Worm (Caenorhabditis elegans) whole organism, young adult: ENCODE measurements around the gene srbc-19.

Experiments used
- D2030.7 ChIP-seq: fragments of 200-800 bp; sonication (Bioruptor generic); IDR thresholded peaks from 2 replicates; pipeline ENCODE4 v1.3.6; 2022; ENCODE audit warnings: missing genetic modification reagents, missing genetic modification characterization, missing compliant biosample characterization
- F22D6.2 ChIP-seq: sonication (generic microtip); optimal IDR thresholded peaks from 2 replicates; lab custom pipeline; 2016; ENCODE audit warnings: mild to moderate bottlenecking, missing genetic modification characterization, missing compliant biosample characterization
- F33H1.4 ChIP-seq: fragments of 200-800 bp; sonication (Bioruptor generic); IDR thresholded peaks from 2 replicates; pipeline ENCODE4 v1.3.6; 2022; ENCODE audit warnings: missing genetic modification reagents, missing genetic modification characterization, missing compliant biosample characterization
- F49E8.2 ChIP-seq: sonication (generic microtip); optimal IDR thresholded peaks from 3 replicates; lab custom pipeline; 2017; ENCODE audit warnings: missing genetic modification characterization, mild to moderate bottlenecking, missing compliant biosample characterization, antibody characterized with exemption, moderate library complexity; ENCODE audit not compliant: insufficient read depth
- K11D2.4 ChIP-seq: fragments of 200-800 bp; sonication (Bioruptor generic); IDR thresholded peaks from 2 replicates; pipeline ENCODE4 v1.3.6; 2022; ENCODE audit warnings: missing genetic modification reagents, missing genetic modification characterization, missing compliant biosample characterization
- T07F8.4 ChIP-seq: sonication (generic microtip); optimal IDR thresholded peaks from 2 replicates; lab custom pipeline; 2016; ENCODE audit warnings: mild to moderate bottlenecking, missing genetic modification characterization, moderate library complexity, missing compliant biosample characterization
- ZK185.1 ChIP-seq: sonication (generic microtip); optimal IDR thresholded peaks from 2 replicates; lab custom pipeline; 2016; ENCODE audit warnings: mild to moderate bottlenecking, missing genetic modification characterization, missing compliant biosample characterization; ENCODE audit not compliant: poor library complexity, severe bottlenecking
- ama-1 ChIP-seq, 3 experiments: fragments of 150-350 bp in 1 of 3; sonication (generic microtip) in 2 of 3; optimal IDR thresholded peaks; 2 replicates each; lab custom pipeline; 2014 to 2018; ENCODE audit warnings: missing biosample characterization in 2 of 3, missing genetic modification characterization in 2 of 3, missing genetic modification reagents in 2 of 3
- aptf-2 ChIP-seq: fragments of 200-800 bp; sonication (Bioruptor generic); conservative IDR thresholded peaks from 2 replicates; pipeline ENCODE4 v1.3.6; 2022; ENCODE audit warnings: missing genetic modification reagents, missing genetic modification characterization, missing compliant biosample characterization
- attf-3 ChIP-seq: fragments of 200-800 bp; sonication (Bioruptor generic); conservative IDR thresholded peaks from 2 replicates; pipeline ENCODE4 v1.3.6; 2022; ENCODE audit warnings: missing genetic modification reagents, missing genetic modification characterization, missing compliant biosample characterization
- attf-6 ChIP-seq: fragments of 200-800 bp; sonication (Bioruptor generic); IDR thresholded peaks from 2 replicates; pipeline ENCODE4 v1.3.6; 2022; ENCODE audit warnings: missing genetic modification reagents, missing genetic modification characterization, missing compliant biosample characterization
- bed-1 ChIP-seq: fragments of 200-800 bp; sonication (Bioruptor generic); IDR thresholded peaks from 2 replicates; pipeline ENCODE4 v1.3.6; 2022; ENCODE audit warnings: missing genetic modification reagents, missing genetic modification characterization, missing compliant biosample characterization
- cebp-1 ChIP-seq, 2 experiments: fragments of 200-800 bp in 1 of 2; sonication (Bioruptor generic) in 1 of 2; sonication (generic microtip) in 1 of 2; IDR thresholded peaks in 1 of 2; optimal IDR thresholded peaks in 1 of 2; 2 replicates each; pipeline versions ENCODE4 v1.3.6 to Lab custom; 2017 to 2022; ENCODE audit warnings: missing compliant biosample characterization in 2 of 2, missing genetic modification characterization in 2 of 2, mild to moderate bottlenecking in 1 of 2, missing genetic modification reagents in 1 of 2, moderate library complexity in 1 of 2
- ceh-27 ChIP-seq: fragments of 200-800 bp; sonication (Bioruptor generic); optimal IDR thresholded peaks from 2 replicates; lab custom pipeline; 2018; ENCODE audit warnings: mild to moderate bottlenecking, missing genetic modification characterization, moderate library complexity, missing compliant biosample characterization
- ceh-91 ChIP-seq: fragments of 200-800 bp; sonication (Bioruptor generic); IDR thresholded peaks from 2 replicates; pipeline ENCODE4 v1.3.6; 2022; ENCODE audit warnings: missing genetic modification reagents, missing genetic modification characterization, missing compliant biosample characterization
- dox-1 ChIP-seq: fragments of 200-800 bp; sonication (Bioruptor generic); IDR thresholded peaks from 2 replicates; pipeline ENCODE4 v1.3.6; 2022; ENCODE audit warnings: missing genetic modification reagents, missing genetic modification characterization, missing compliant biosample characterization
- dpl-1 ChIP-seq: fragments of 150-350 bp; optimal IDR thresholded peaks from 2 replicates; lab custom pipeline; 2014; ENCODE audit warnings: missing biosample characterization, missing genetic modification reagents, missing genetic modification characterization
- efl-1 ChIP-seq: fragments of 150-350 bp; optimal IDR thresholded peaks from 2 replicates; lab custom pipeline; 2014; ENCODE audit warnings: missing biosample characterization, missing genetic modification reagents, missing genetic modification characterization
- ekl-4 ChIP-seq: fragments of 200-800 bp; sonication (Bioruptor generic); IDR thresholded peaks from 2 replicates; pipeline ENCODE4 v1.3.6; 2022; ENCODE audit warnings: missing genetic modification reagents, missing genetic modification characterization, missing compliant biosample characterization
- lin-35 ChIP-seq, 3 experiments: fragments of 150-350 bp in 2 of 3; sonication (generic microtip) in 1 of 3; optimal IDR thresholded peaks; 2 replicates each; lab custom pipeline; 2014 to 2018; ENCODE audit warnings: missing biosample characterization in 3 of 3, missing genetic modification characterization in 3 of 3, missing genetic modification reagents in 3 of 3
- lin-54 ChIP-seq: fragments of 200-800 bp; sonication (Bioruptor generic); optimal IDR thresholded peaks from 2 replicates; lab custom pipeline; 2018; ENCODE audit warnings: mild to moderate bottlenecking, missing genetic modification characterization, missing compliant biosample characterization
- lir-1 ChIP-seq: fragments of 200-800 bp; sonication (Bioruptor generic); conservative IDR thresholded peaks from 2 replicates; pipeline ENCODE4 v1.3.6; 2022; ENCODE audit warnings: missing genetic modification reagents, missing genetic modification characterization, missing compliant biosample characterization
- lsl-1 ChIP-seq: fragments of 200-800 bp; sonication (Bioruptor generic); optimal IDR thresholded peaks from 2 replicates; lab custom pipeline; 2018; ENCODE audit warnings: mild to moderate bottlenecking, missing genetic modification characterization, moderate library complexity, missing compliant biosample characterization
- madf-6 ChIP-seq: fragments of 200-800 bp; sonication (Bioruptor generic); IDR thresholded peaks from 2 replicates; pipeline ENCODE4 v1.3.6; 2022; ENCODE audit warnings: missing genetic modification reagents, missing genetic modification characterization, missing compliant biosample characterization
- madf-8 ChIP-seq: fragments of 200-800 bp; sonication (Bioruptor generic); conservative IDR thresholded peaks from 2 replicates; pipeline ENCODE4 v1.3.6; 2022; ENCODE audit warnings: missing genetic modification reagents, missing genetic modification characterization, missing compliant biosample characterization
- mcd-1 ChIP-seq: fragments of 200-800 bp; sonication (Bioruptor generic); IDR thresholded peaks from 2 replicates; pipeline ENCODE4 v1.3.6; 2022; ENCODE audit warnings: missing genetic modification reagents, missing genetic modification characterization, missing compliant biosample characterization
- mxl-1 ChIP-seq: sonication (generic microtip); optimal IDR thresholded peaks from 2 replicates; lab custom pipeline; 2016; ENCODE audit warnings: missing genetic modification characterization, missing compliant biosample characterization
- nfyb-1 ChIP-seq: fragments of 200-800 bp; sonication (Bioruptor generic); IDR thresholded peaks from 2 replicates; pipeline ENCODE4 v1.3.6; 2022; ENCODE audit warnings: missing genetic modification reagents, missing genetic modification characterization, missing compliant biosample characterization
- nhr-120 ChIP-seq: fragments of 200-800 bp; sonication (Bioruptor generic); IDR thresholded peaks from 2 replicates; pipeline ENCODE4 v1.3.6; 2022; ENCODE audit warnings: missing genetic modification characterization, missing compliant biosample characterization
- nhr-179 ChIP-seq: sonication (generic microtip); optimal IDR thresholded peaks from 2 replicates; lab custom pipeline; 2016; ENCODE audit warnings: mild to moderate bottlenecking, missing genetic modification characterization, missing compliant biosample characterization
- nhr-80 ChIP-seq: sonication (generic microtip); optimal IDR thresholded peaks from 2 replicates; lab custom pipeline; 2016; ENCODE audit warnings: missing genetic modification characterization, missing compliant biosample characterization
- pbrm-1 ChIP-seq: fragments of 200-800 bp; sonication (Bioruptor generic); IDR thresholded peaks from 2 replicates; pipeline ENCODE4 v1.3.6; 2022; ENCODE audit warnings: missing genetic modification reagents, missing genetic modification characterization, missing compliant biosample characterization
- rcor-1 ChIP-seq: fragments of 200-800 bp; sonication (Bioruptor generic); IDR thresholded peaks from 2 replicates; pipeline ENCODE4 v1.3.6; 2022; ENCODE audit warnings: missing genetic modification reagents, missing genetic modification characterization, missing compliant biosample characterization
- rec-8 ChIP-seq, 2 experiments: sonication (generic microtip); optimal IDR thresholded peaks; 2 replicates each; lab custom pipeline; 2016; ENCODE audit warnings: mild to moderate bottlenecking in 2 of 2, missing genetic modification characterization in 2 of 2, missing genetic modification reagents in 2 of 2, missing genotype in 2 of 2, missing biosample characterization in 1 of 2, missing compliant biosample characterization in 1 of 2, moderate library complexity in 1 of 2
- sea-2 ChIP-seq: fragments of 200-800 bp; sonication (Bioruptor generic); IDR thresholded peaks from 2 replicates; pipeline ENCODE4 v1.3.6; 2022; ENCODE audit warnings: missing genetic modification characterization, missing compliant biosample characterization
- snpc-1.1 ChIP-seq: sonication (generic microtip); optimal IDR thresholded peaks from 2 replicates; lab custom pipeline; 2017; ENCODE audit warnings: missing genetic modification characterization, mild to moderate bottlenecking, missing compliant biosample characterization, antibody characterized with exemption, moderate library complexity, missing genotype, missing genetic modification reagents; ENCODE audit not compliant: insufficient read depth
- snpc-1.3 ChIP-seq: sonication (generic microtip); optimal IDR thresholded peaks from 2 replicates; lab custom pipeline; 2017; ENCODE audit warnings: missing genetic modification characterization, mild to moderate bottlenecking, missing compliant biosample characterization, antibody characterized with exemption, moderate library complexity, missing genotype, missing genetic modification reagents; ENCODE audit not compliant: insufficient read depth
- snpc-4 ChIP-seq, 5 experiments: fragments of 150-350 bp in 1 of 5; sonication (generic microtip) in 4 of 5; optimal IDR thresholded peaks; 2 replicates each; lab custom pipeline; 2014 to 2018; ENCODE audit warnings: missing genetic modification characterization in 5 of 5, missing biosample characterization in 3 of 5, antibody characterized with exemption in 2 of 5, mild to moderate bottlenecking in 2 of 5, missing compliant biosample characterization in 2 of 5, missing genotype in 2 of 5, moderate library complexity in 2 of 5, missing genetic modification reagents in 1 of 5
- unc-130 ChIP-seq: sonication (generic microtip); optimal IDR thresholded peaks from 2 replicates; lab custom pipeline; 2016; ENCODE audit warnings: missing genetic modification reagents, missing genetic modification characterization, missing compliant biosample characterization
- xnd-1 ChIP-seq: sonication (generic microtip); optimal IDR thresholded peaks from 2 replicates; lab custom pipeline; 2016; ENCODE audit warnings: missing genotype, missing genetic modification reagents, missing genetic modification characterization, missing compliant biosample characterization
- zfh-2 ChIP-seq: fragments of 200-800 bp; sonication (Bioruptor generic); conservative IDR thresholded peaks from 2 replicates; pipeline ENCODE4 v1.3.6; 2022; ENCODE audit warnings: missing genetic modification reagents, missing genetic modification characterization, missing compliant biosample characterization
- ztf-18 ChIP-seq: sonication (generic microtip); optimal IDR thresholded peaks from 2 replicates; lab custom pipeline; 2016; ENCODE audit warnings: missing genotype, mild to moderate bottlenecking, missing genetic modification characterization, missing compliant biosample characterization

Gene srbc-19

ce11 chrV:2132675-2133074 lies 33.9 kb downstream of the srbc-19 start:
- TF ChIP-seq ztf-18 (tag; lab: Kevin White, UChicago) = no peak
- 0 out of 2 replicates have a peak, but pooled peaks have one; percentile 18 for TF ChIP-seq sea-2 (GFP tag; lab: Robert Waterston, UW)
- TF ChIP-seq zfh-2 (GFP tag; lab: Robert Waterston, UW) = peak; percentile 56; the same call in 1 of the 2 replicates
- no peak for TF ChIP-seq nhr-80 (tag; lab: Kevin White, UChicago)
- TF ChIP-seq nfyb-1 = peak; percentile 19; the same call in 1 of the 2 replicates
- TF ChIP-seq, all 124 proteins: peak for 3

ce11 chrV:2126996-2127585 lies 39.5 kb downstream of the srbc-19 start, which contains the start of gene ldp-1:
Gene ldp-1, plus strand, starts transcription at chrV:2127535.
- TF ChIP-seq ekl-4 (GFP tag; lab: Robert Waterston, UW) = peak; percentile 9; the same call in 1 of the 2 replicates
- no peak for TF ChIP-seq attf-3
- no peak for TF ChIP-seq cebp-1 (GFP tag; IDR thresholded peaks at IDR 0.05; lab: Robert Waterston, UW)
- TF ChIP-seq cebp-1 (tag; optimal IDR thresholded peaks at IDR 0.05; lab: Kevin White, UChicago) = peak; percentile 24
- TF ChIP-seq unc-130 (GFP tag; lab: Kevin White, UChicago) = peak; percentile 76
- peak; percentile 16; the same call in 1 of the 2 replicates for TF ChIP-seq madf-8 (GFP tag; lab: Robert Waterston, UW)
- 0 out of 2 replicates have a peak, but pooled peaks have one; percentile 58 for TF ChIP-seq aptf-2 (GFP tag; lab: Robert Waterston, UW)
- TF ChIP-seq madf-6 = peak; percentile 66
- peak; percentile 73 for TF ChIP-seq dpl-1
- TF ChIP-seq nhr-120 (GFP tag; lab: Robert Waterston, UW) = no peak
- TF ChIP-seq rcor-1 (GFP tag; lab: Robert Waterston, UW) = peak; percentile 46; the same call in 1 of the 2 replicates
- TF ChIP-seq snpc-1.1 (tag; lab: Kevin White, UChicago) = peak; percentile 42
- TF ChIP-seq snpc-4 (GFP tag; optimal IDR thresholded peaks at IDR 0.05; lab: Kevin White, UChicago) = no peak
- TF ChIP-seq snpc-4 (tag; optimal IDR thresholded peaks at IDR 0.05; lab: Kevin White, UChicago) = peak in 3 of 4 experiments; percentile 16 to 28 (median 26)
- TF ChIP-seq snpc-1.3 (tag; lab: Kevin White, UChicago) = no peak
- TF ChIP-seq bed-1 = 0 out of 2 replicates have a peak, but pooled peaks have one; percentile 32
- no peak for TF ChIP-seq ama-1 (optimal IDR thresholded peaks at IDR 0.05; lab: Kevin White, UChicago)
- TF ChIP-seq ama-1 (GFP tag; optimal IDR thresholded peaks at IDR 0.05; lab: Kevin White, UChicago) = no peak
- no peak for TF ChIP-seq attf-6
- TF ChIP-seq efl-1 = peak; percentile 49
- peak; percentile 27 for TF ChIP-seq F33H1.4 (GFP tag; lab: Robert Waterston, UW)
- no peak for TF ChIP-seq F49E8.2 (tag; lab: Kevin White, UChicago)
- peak; percentile 45; the same call in 1 of the 2 replicates for TF ChIP-seq ceh-91
- peak; percentile 60 for TF ChIP-seq F22D6.2 (tag; lab: Kevin White, UChicago)
- peak; percentile 10 to 81 (median 34) for TF ChIP-seq lin-35 (GFP tag; optimal IDR thresholded peaks at IDR 0.05; lab: Kevin White, UChicago)
- 0 out of 2 replicates have a peak, but pooled peaks have one; percentile 46 for TF ChIP-seq K11D2.4 (GFP tag; lab: Robert Waterston, UW)
- peak; percentile 43; the same call in 1 of the 2 replicates for TF ChIP-seq dox-1 (GFP tag; lab: Robert Waterston, UW)
- TF ChIP-seq lir-1 (GFP tag; lab: Robert Waterston, UW) = peak; percentile 50; the same call in 1 of the 2 replicates
- TF ChIP-seq ceh-27 = peak; percentile 47
- TF ChIP-seq xnd-1 (tag; lab: Kevin White, UChicago) = peak; percentile 8
- no peak for TF ChIP-seq mxl-1
- TF ChIP-seq ZK185.1 = peak; percentile 85
- peak; percentile 76 for TF ChIP-seq mcd-1 (GFP tag; lab: Robert Waterston, UW)
- TF ChIP-seq T07F8.4 (tag; lab: Kevin White, UChicago) = no peak
- TF ChIP-seq rec-8 (tag; optimal IDR thresholded peaks at IDR 0.05; lab: Kevin White, UChicago) = peak in 1 of 2 experiments; percentile 2
- TF ChIP-seq D2030.7 (GFP tag; lab: Robert Waterston, UW) = peak; percentile 20; the same call in 1 of the 2 replicates
- peak; percentile 7 for TF ChIP-seq lsl-1 (GFP tag; lab: Kevin White, UChicago)
- TF ChIP-seq nhr-179 (tag; lab: Kevin White, UChicago) = no peak
- peak; percentile 79 for TF ChIP-seq lin-54 (GFP tag; lab: Kevin White, UChicago)
- 0 out of 2 replicates have a peak, but pooled peaks have one; percentile 32 for TF ChIP-seq pbrm-1 (GFP tag; lab: Robert Waterston, UW)
